Worm (Caenorhabditis elegans) whole organism, dauer: ENCODE results near the gene mbk-2.

ENCODE experiments used
- unc-62 ChIP-seq: sonication (generic microtip); optimal IDR thresholded peaks from 2 replicates; lab custom pipeline; 2017; ENCODE audit warnings: missing biosample characterization, missing genetic modification reagents, missing genetic modification characterization

The mbk-2 gene

ce11 chrIV:13056026-13056425 lies 47.1 kb downstream of the mbk-2 start, which contains the start of gene scl-1:
Gene scl-1, plus strand, starts transcription at chrIV:13056326.
- TF ChIP-seq unc-62 (GFP tag; lab: Kevin White, UChicago) = no peak

ce11 chrIV:13057418-13057817 lies 48.5 kb downstream of the mbk-2 start, which contains the start of gene scl-2:
Gene scl-2, plus strand, starts transcription at chrIV:13057710.
- TF ChIP-seq unc-62 (GFP tag; lab: Kevin White, UChicago) = no peak

- TF ChIP-seq unc-62 (GFP tag; lab: Kevin White, UChicago) = no peak
Observed at ce11 chrIV:13059284-13059683, 50.3 kb downstream of the mbk-2 start, which contains the start of gene scl-3. Gene scl-3, plus strand, starts transcription at chrIV:13059584.

ce11 chrIV:13063714-13064113 lies 54.8 kb downstream of the mbk-2 start, which contains the start of gene scl-5:
Gene scl-5, plus strand, starts transcription at chrIV:13064014.
- no peak for TF ChIP-seq unc-62 (GFP tag; lab: Kevin White, UChicago)

ce11 chrIV:13066044-13066443 lies 57.1 kb downstream of the mbk-2 start:
- no peak for TF ChIP-seq unc-62 (GFP tag; lab: Kevin White, UChicago)

- no peak for TF ChIP-seq unc-62 (GFP tag; lab: Kevin White, UChicago)
Observed at ce11 chrIV:13067200-13067599, 58.2 kb downstream of the mbk-2 start, which contains the start of gene col-131. Gene col-131, minus strand, starts transcription at chrIV:13067300.

- TF ChIP-seq unc-62 (GFP tag; lab: Kevin White, UChicago) = no peak
Observed at ce11 chrIV:13068451-13068850, 59.5 kb downstream of the mbk-2 start, which contains the start of gene scl-6. Gene scl-6, plus strand, starts transcription at chrIV:13068751.

ce11 chrIV:13070142-13070541 lies 61.2 kb downstream of the mbk-2 start, which contains the start of gene scl-7:
Gene scl-7, plus strand, starts transcription at chrIV:13070442.
- no peak for TF ChIP-seq unc-62 (GFP tag; lab: Kevin White, UChicago)

ce11 chrIV:13071445-13071844 lies 62.5 kb downstream of the mbk-2 start, which contains the start of gene scl-8:
Gene scl-8, plus strand, starts transcription at chrIV:13071745.
- no peak for TF ChIP-seq unc-62 (GFP tag; lab: Kevin White, UChicago)

- TF ChIP-seq unc-62 (GFP tag; lab: Kevin White, UChicago) = no peak
Observed at ce11 chrIV:13075625-13076252, 66.8 kb downstream of the mbk-2 start.

- no peak for TF ChIP-seq unc-62 (GFP tag; lab: Kevin White, UChicago)
Observed at ce11 chrIV:13076620-13077019, 67.7 kb downstream of the mbk-2 start, which contains the start of gene C39E9.7. Gene C39E9.7, minus strand, starts transcription at chrIV:13076720.

ce11 chrIV:13077694-13078093 lies 68.7 kb downstream of the mbk-2 start:
- TF ChIP-seq unc-62 (GFP tag; lab: Kevin White, UChicago) = no peak

- TF ChIP-seq unc-62 (GFP tag; lab: Kevin White, UChicago) = no peak
Observed at ce11 chrIV:13078342-13078741, 69.4 kb downstream of the mbk-2 start.

- no peak for TF ChIP-seq unc-62 (GFP tag; lab: Kevin White, UChicago)
Observed at ce11 chrIV:13079119-13079518, 70.2 kb downstream of the mbk-2 start, which contains the start of gene C39E9.8. Gene C39E9.8, plus strand, starts transcription at chrIV:13079446.

- TF ChIP-seq unc-62 (GFP tag; lab: Kevin White, UChicago) = no peak
Observed at ce11 chrIV:13080185-13080584, 71.2 kb downstream of the mbk-2 start.

- no peak for TF ChIP-seq unc-62 (GFP tag; lab: Kevin White, UChicago)
Observed at ce11 chrIV:13080861-13081260, 71.9 kb downstream of the mbk-2 start.

- no peak for TF ChIP-seq unc-62 (GFP tag; lab: Kevin White, UChicago)
Observed at ce11 chrIV:13082106-13082505, 73.1 kb downstream of the mbk-2 start.
